Worm (Caenorhabditis elegans) whole organism, young adult: ENCODE measurements around the gene srx-67.

ENCODE experiments used
- D2030.7 ChIP-seq: fragments of 200-800 bp; sonication (Bioruptor generic); IDR thresholded peaks from 2 replicates; pipeline ENCODE4 v1.3.6; 2022; ENCODE audit warnings: missing genetic modification reagents, missing genetic modification characterization, missing compliant biosample characterization
- F39B2.1 ChIP-seq: fragments of 200-800 bp; sonication (Bioruptor generic); IDR thresholded peaks from 2 replicates; pipeline ENCODE4 v1.3.6; 2022; ENCODE audit warnings: missing genetic modification reagents, missing genetic modification characterization, missing compliant biosample characterization
- T07F8.4 ChIP-seq: sonication (generic microtip); optimal IDR thresholded peaks from 2 replicates; lab custom pipeline; 2016; ENCODE audit warnings: mild to moderate bottlenecking, missing genetic modification characterization, moderate library complexity, missing compliant biosample characterization
- Y53F4B.3 ChIP-seq: fragments of 200-800 bp; sonication (Bioruptor generic); IDR thresholded peaks from 2 replicates; pipeline ENCODE4 v1.3.6; 2022; ENCODE audit warnings: missing genetic modification reagents, missing genetic modification characterization, missing compliant biosample characterization
- Y53G8AR.9 ChIP-seq: fragments of 200-800 bp; sonication (Bioruptor generic); conservative IDR thresholded peaks from 2 replicates; pipeline ENCODE4 v1.3.6; 2022; ENCODE audit warnings: missing genetic modification reagents, missing genetic modification characterization, missing compliant biosample characterization
- Y67H2A.10 ChIP-seq: fragments of 200-800 bp; sonication (Bioruptor generic); conservative IDR thresholded peaks from 2 replicates; pipeline ENCODE4 v1.3.6; 2022; ENCODE audit warnings: missing genetic modification reagents, missing genetic modification characterization, missing compliant biosample characterization
- Y95B8A.8 ChIP-seq: fragments of 200-800 bp; sonication (Bioruptor generic); IDR thresholded peaks from 2 replicates; pipeline ENCODE4 v1.3.6; 2022; ENCODE audit warnings: missing genetic modification reagents, missing genetic modification characterization, missing compliant biosample characterization
- ZK185.1 ChIP-seq: sonication (generic microtip); optimal IDR thresholded peaks from 2 replicates; lab custom pipeline; 2016; ENCODE audit warnings: mild to moderate bottlenecking, missing genetic modification characterization, missing compliant biosample characterization; ENCODE audit not compliant: poor library complexity, severe bottlenecking
- attf-5 ChIP-seq: fragments of 200-800 bp; sonication (Bioruptor generic); optimal IDR thresholded peaks from 2 replicates; lab custom pipeline; 2018; ENCODE audit warnings: mild to moderate bottlenecking, missing genetic modification characterization, missing compliant biosample characterization
- attf-6 ChIP-seq: fragments of 200-800 bp; sonication (Bioruptor generic); IDR thresholded peaks from 2 replicates; pipeline ENCODE4 v1.3.6; 2022; ENCODE audit warnings: missing genetic modification reagents, missing genetic modification characterization, missing compliant biosample characterization
- ccch-3 ChIP-seq: fragments of 200-800 bp; sonication (Bioruptor generic); optimal IDR thresholded peaks from 2 replicates; lab custom pipeline; 2018; ENCODE audit warnings: mild to moderate bottlenecking, missing genetic modification characterization, missing compliant biosample characterization
- cebp-2 ChIP-seq: fragments of 200-800 bp; sonication (Bioruptor generic); IDR thresholded peaks from 2 replicates; pipeline ENCODE4 v1.3.6; 2022; ENCODE audit warnings: missing genetic modification characterization, missing compliant biosample characterization
- ceh-79 ChIP-seq: sonication (generic microtip); optimal IDR thresholded peaks from 2 replicates; lab custom pipeline; 2017; ENCODE audit warnings: mild to moderate bottlenecking, missing genetic modification characterization, missing compliant biosample characterization
- ceh-91 ChIP-seq: fragments of 200-800 bp; sonication (Bioruptor generic); IDR thresholded peaks from 2 replicates; pipeline ENCODE4 v1.3.6; 2022; ENCODE audit warnings: missing genetic modification reagents, missing genetic modification characterization, missing compliant biosample characterization
- die-1 ChIP-seq: sonication (generic microtip); optimal IDR thresholded peaks from 2 replicates; lab custom pipeline; 2016; ENCODE audit warnings: missing genotype, mild to moderate bottlenecking, missing genetic modification characterization, missing compliant biosample characterization
- dox-1 ChIP-seq: fragments of 200-800 bp; sonication (Bioruptor generic); IDR thresholded peaks from 2 replicates; pipeline ENCODE4 v1.3.6; 2022; ENCODE audit warnings: missing genetic modification reagents, missing genetic modification characterization, missing compliant biosample characterization
- dpl-1 ChIP-seq: fragments of 150-350 bp; optimal IDR thresholded peaks from 2 replicates; lab custom pipeline; 2014; ENCODE audit warnings: missing biosample characterization, missing genetic modification reagents, missing genetic modification characterization
- efl-1 ChIP-seq: fragments of 150-350 bp; optimal IDR thresholded peaks from 2 replicates; lab custom pipeline; 2014; ENCODE audit warnings: missing biosample characterization, missing genetic modification reagents, missing genetic modification characterization
- egrh-3 ChIP-seq: fragments of 200-800 bp; sonication (Bioruptor generic); IDR thresholded peaks from 2 replicates; pipeline ENCODE4 v1.3.6; 2022; ENCODE audit warnings: missing genetic modification reagents, missing genetic modification characterization, missing compliant biosample characterization
- ekl-4 ChIP-seq: fragments of 200-800 bp; sonication (Bioruptor generic); IDR thresholded peaks from 2 replicates; pipeline ENCODE4 v1.3.6; 2022; ENCODE audit warnings: missing genetic modification reagents, missing genetic modification characterization, missing compliant biosample characterization
- fkh-3 ChIP-seq: sonication (generic microtip); optimal IDR thresholded peaks from 2 replicates; lab custom pipeline; 2016; ENCODE audit warnings: mild to moderate bottlenecking, missing genetic modification characterization, missing compliant biosample characterization
- him-1 ChIP-seq: sonication (generic microtip); optimal IDR thresholded peaks from 2 replicates; lab custom pipeline; 2016; ENCODE audit warnings: missing genotype, missing genetic modification reagents, missing genetic modification characterization, missing compliant biosample characterization
- hmg-1.2 ChIP-seq: fragments of 200-800 bp; sonication (Bioruptor generic); IDR thresholded peaks from 2 replicates; pipeline ENCODE4 v1.3.6; 2022; ENCODE audit warnings: missing genetic modification reagents, missing genetic modification characterization, missing compliant biosample characterization
- let-607 ChIP-seq, 2 experiments: fragments of 200-800 bp in 1 of 2; sonication (Bioruptor generic) in 1 of 2; sonication (generic microtip) in 1 of 2; optimal IDR thresholded peaks; 2 replicates each; lab custom pipeline; 2016 to 2018; ENCODE audit warnings: mild to moderate bottlenecking in 2 of 2, missing compliant biosample characterization in 2 of 2, missing genetic modification characterization in 2 of 2, moderate library complexity in 2 of 2, missing genotype in 1 of 2
- lsl-1 ChIP-seq: fragments of 200-800 bp; sonication (Bioruptor generic); optimal IDR thresholded peaks from 2 replicates; lab custom pipeline; 2018; ENCODE audit warnings: mild to moderate bottlenecking, missing genetic modification characterization, moderate library complexity, missing compliant biosample characterization
- madf-10 ChIP-seq: sonication (generic microtip); optimal IDR thresholded peaks from 2 replicates; lab custom pipeline; 2016; ENCODE audit warnings: mild to moderate bottlenecking, missing genetic modification characterization, missing compliant biosample characterization
- madf-3 ChIP-seq: fragments of 200-800 bp; sonication (Bioruptor generic); IDR thresholded peaks from 2 replicates; pipeline ENCODE4 v1.3.6; 2022; ENCODE audit warnings: missing genetic modification reagents, missing genetic modification characterization, missing compliant biosample characterization
- madf-6 ChIP-seq: fragments of 200-800 bp; sonication (Bioruptor generic); IDR thresholded peaks from 2 replicates; pipeline ENCODE4 v1.3.6; 2022; ENCODE audit warnings: missing genetic modification reagents, missing genetic modification characterization, missing compliant biosample characterization
- madf-8 ChIP-seq: fragments of 200-800 bp; sonication (Bioruptor generic); conservative IDR thresholded peaks from 2 replicates; pipeline ENCODE4 v1.3.6; 2022; ENCODE audit warnings: missing genetic modification reagents, missing genetic modification characterization, missing compliant biosample characterization
- mel-28 ChIP-seq: sonication (generic microtip); optimal IDR thresholded peaks from 2 replicates; lab custom pipeline; 2016; ENCODE audit warnings: borderline replicate concordance, mild to moderate bottlenecking, missing genetic modification characterization, missing compliant biosample characterization
- mes-4 ChIP-seq: sonication (generic microtip); optimal IDR thresholded peaks from 2 replicates; lab custom pipeline; 2016; ENCODE audit warnings: missing genotype, missing genetic modification characterization, missing compliant biosample characterization
- nfya-2 ChIP-seq: fragments of 200-800 bp; sonication (Bioruptor generic); IDR thresholded peaks from 2 replicates; pipeline ENCODE4 v1.3.6; 2022; ENCODE audit warnings: missing genetic modification reagents, missing genetic modification characterization, missing compliant biosample characterization
- nhr-80 ChIP-seq: sonication (generic microtip); optimal IDR thresholded peaks from 2 replicates; lab custom pipeline; 2016; ENCODE audit warnings: missing genetic modification characterization, missing compliant biosample characterization
- rec-8 ChIP-seq, 2 experiments: sonication (generic microtip); optimal IDR thresholded peaks; 2 replicates each; lab custom pipeline; 2016; ENCODE audit warnings: mild to moderate bottlenecking in 2 of 2, missing genetic modification characterization in 2 of 2, missing genetic modification reagents in 2 of 2, missing genotype in 2 of 2, missing biosample characterization in 1 of 2, missing compliant biosample characterization in 1 of 2, moderate library complexity in 1 of 2
- repo-1 ChIP-seq: sonication (generic microtip); optimal IDR thresholded peaks from 2 replicates; lab custom pipeline; 2017; ENCODE audit warnings: mild to moderate bottlenecking, missing genetic modification characterization, missing compliant biosample characterization
- rpc-1 ChIP-seq, 2 experiments: fragments of 150-350 bp in 1 of 2; sonication (generic microtip) in 1 of 2; optimal IDR thresholded peaks; 2 replicates each; lab custom pipeline; 2014 to 2018; ENCODE audit warnings: missing biosample characterization in 1 of 2, missing genetic modification characterization in 1 of 2, missing genetic modification reagents in 1 of 2, missing genotype in 1 of 2
- snpc-3.4 ChIP-seq: sonication (generic microtip); optimal IDR thresholded peaks from 2 replicates; lab custom pipeline; 2017; ENCODE audit warnings: missing genetic modification characterization, mild to moderate bottlenecking, missing compliant biosample characterization, antibody characterized with exemption, moderate library complexity, missing genotype, missing genetic modification reagents
- snpc-4 ChIP-seq, 5 experiments: fragments of 150-350 bp in 1 of 5; sonication (generic microtip) in 4 of 5; optimal IDR thresholded peaks; 2 replicates each; lab custom pipeline; 2014 to 2018; ENCODE audit warnings: missing genetic modification characterization in 5 of 5, missing biosample characterization in 3 of 5, antibody characterized with exemption in 2 of 5, mild to moderate bottlenecking in 2 of 5, missing compliant biosample characterization in 2 of 5, missing genotype in 2 of 5, moderate library complexity in 2 of 5, missing genetic modification reagents in 1 of 5
- somi-1 ChIP-seq: fragments of 200-800 bp; sonication (Bioruptor generic); optimal IDR thresholded peaks from 2 replicates; lab custom pipeline; 2018; ENCODE audit warnings: mild to moderate bottlenecking, missing genetic modification characterization, missing compliant biosample characterization
- xnd-1 ChIP-seq: sonication (generic microtip); optimal IDR thresholded peaks from 2 replicates; lab custom pipeline; 2016; ENCODE audit warnings: missing genotype, missing genetic modification reagents, missing genetic modification characterization, missing compliant biosample characterization
- ztf-6 ChIP-seq: fragments of 200-800 bp; sonication (Bioruptor generic); IDR thresholded peaks from 2 replicates; pipeline ENCODE4 v1.3.6; 2022; ENCODE audit warnings: missing genetic modification reagents, missing genetic modification characterization, missing compliant biosample characterization

The srx-67 gene

DNA sequence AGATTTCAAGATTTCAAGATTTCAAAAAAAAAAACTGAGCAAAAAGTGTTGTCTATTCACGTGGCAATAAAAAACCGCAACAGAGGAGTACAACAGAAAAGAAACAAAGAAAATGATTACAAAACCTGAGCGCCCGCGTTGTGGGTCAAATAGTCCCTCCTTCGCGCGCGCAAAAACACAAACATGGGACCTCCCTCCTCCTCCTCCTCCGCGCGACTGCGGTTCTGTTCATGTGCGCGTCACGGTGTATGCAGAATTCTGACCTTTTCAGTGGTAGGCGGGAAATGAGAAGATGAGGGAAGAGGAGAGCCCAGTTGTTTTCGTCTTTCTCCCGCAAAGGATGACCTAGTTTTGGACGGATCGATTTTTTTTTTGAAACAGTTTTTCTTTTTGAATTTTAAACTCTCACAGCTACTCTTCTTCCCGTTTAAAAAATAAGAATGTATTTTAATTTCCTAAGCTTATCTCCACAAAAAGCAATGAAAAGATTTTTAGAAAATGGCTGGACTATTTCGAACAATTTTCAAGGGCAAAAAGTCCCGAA lies 24.1 kb upstream of the srx-67 start, which contains the start of gene C17E7.4:
Gene C17E7.4, plus strand, starts transcription at position 494 of the 544 bp plus-strand sequence.
- no peak for TF ChIP-seq rec-8 (tag; optimal IDR thresholded peaks at IDR 0.05; lab: Kevin White, UChicago)
- peak; percentile 62; the same call in 1 of the 2 replicates for TF ChIP-seq dox-1
- TF ChIP-seq madf-6 (GFP tag; lab: Robert Waterston, UW) = peak; percentile 88
- peak; percentile 44; the same call in 1 of the 2 replicates for TF ChIP-seq ceh-91
- TF ChIP-seq dpl-1 (GFP tag; lab: Kevin White, UChicago) = peak; percentile 69
- no peak for TF ChIP-seq ccch-3
- peak; percentile 9 for TF ChIP-seq lsl-1 (GFP tag; lab: Kevin White, UChicago)
- peak; percentile 48 for TF ChIP-seq xnd-1 (tag; lab: Kevin White, UChicago)
- TF ChIP-seq madf-8 = peak; percentile 72
- TF ChIP-seq efl-1 = peak; percentile 89
- TF ChIP-seq D2030.7 (GFP tag; lab: Robert Waterston, UW) = peak; percentile 47; the same call in 1 of the 2 replicates
- peak; percentile 16 for TF ChIP-seq snpc-3.4 (tag; lab: Kevin White, UChicago)
- TF ChIP-seq hmg-1.2 = peak; percentile 54; the same call in 1 of the 2 replicates
- TF ChIP-seq Y95B8A.8 (GFP tag; lab: Robert Waterston, UW) = no peak
- TF ChIP-seq egrh-3 (GFP tag; lab: Robert Waterston, UW) = peak; percentile 70
- TF ChIP-seq Y53F4B.3 (GFP tag; lab: Robert Waterston, UW) = no peak

DNA sequence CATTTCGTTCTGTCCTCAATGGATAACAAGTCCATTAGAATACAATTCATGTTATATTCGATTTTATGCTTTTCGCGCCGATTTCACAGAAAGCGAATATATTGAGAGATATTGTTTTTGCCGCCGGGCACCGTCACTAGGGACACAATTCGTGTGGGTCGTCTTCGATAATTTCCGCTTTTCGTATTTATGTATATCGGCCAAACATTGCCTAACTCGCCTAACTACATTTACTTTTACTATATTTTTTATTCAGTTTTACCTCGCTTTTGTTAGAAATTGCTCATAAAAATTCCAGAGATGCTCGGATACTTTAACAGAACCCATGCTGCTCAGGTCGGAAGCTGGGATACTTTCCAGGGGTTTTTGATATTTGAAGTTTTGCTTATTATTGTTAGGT lies 21.9 kb upstream of the srx-67 start, which contains the start of gene sre-9:
Gene sre-9, plus strand, starts transcription at position 301 of the 400 bp plus-strand sequence.
- no peak for TF ChIP-seq repo-1
- no peak for TF ChIP-seq Y53G8AR.9 (GFP tag; lab: Robert Waterston, UW)
- no peak for TF ChIP-seq madf-10 (tag; lab: Kevin White, UChicago)
- TF ChIP-seq rpc-1 (optimal IDR thresholded peaks at IDR 0.05; lab: Kevin White, UChicago) = no peak
- no peak for TF ChIP-seq rpc-1 (tag; optimal IDR thresholded peaks at IDR 0.05; lab: Kevin White, UChicago)
- no peak for TF ChIP-seq mes-4 (tag; lab: Kevin White, UChicago)
- TF ChIP-seq madf-3 (GFP tag; lab: Robert Waterston, UW) = no peak
- no peak for TF ChIP-seq somi-1
- TF ChIP-seq ztf-6 (GFP tag; lab: Robert Waterston, UW) = no peak
- TF ChIP-seq attf-5 (GFP tag; lab: Kevin White, UChicago) = no peak
- no peak for TF ChIP-seq cebp-2 (GFP tag; lab: Robert Waterston, UW)
- TF ChIP-seq rec-8 (tag; optimal IDR thresholded peaks at IDR 0.05; lab: Kevin White, UChicago) = no peak

DNA sequence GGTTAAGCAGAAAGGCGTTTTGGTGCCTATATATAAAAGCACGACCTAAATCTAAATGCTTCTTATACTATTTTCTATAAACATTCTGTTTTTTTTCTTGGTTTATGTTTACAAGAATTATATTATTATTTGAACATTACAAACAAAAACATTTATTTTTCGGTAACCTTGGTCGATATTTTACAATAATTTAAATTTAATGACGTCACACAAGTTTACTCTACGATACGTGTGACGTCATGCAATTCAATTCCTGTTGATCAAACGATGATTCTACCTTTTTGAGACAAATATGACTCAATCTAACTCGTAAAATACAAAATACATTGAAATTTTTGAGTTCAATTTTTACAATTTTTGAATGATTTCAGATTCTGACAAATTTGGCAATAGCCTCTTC lies 20.6 kb upstream of the srx-67 start:
- no peak for TF ChIP-seq nfya-2 (GFP tag; lab: Robert Waterston, UW)
- TF ChIP-seq nhr-80 (tag; lab: Kevin White, UChicago) = no peak
- no peak for TF ChIP-seq dpl-1 (GFP tag; lab: Kevin White, UChicago)
- TF ChIP-seq ZK185.1 (tag; lab: Kevin White, UChicago) = no peak
- TF ChIP-seq snpc-4 (GFP tag; optimal IDR thresholded peaks at IDR 0.05; lab: Kevin White, UChicago) = no peak
- no peak for TF ChIP-seq snpc-4 (tag; optimal IDR thresholded peaks at IDR 0.05; lab: Kevin White, UChicago)
- no peak for TF ChIP-seq Y95B8A.8 (GFP tag; lab: Robert Waterston, UW)
- no peak for TF ChIP-seq him-1 (tag; lab: Kevin White, UChicago)
- TF ChIP-seq fkh-3 (tag; lab: Kevin White, UChicago) = no peak
- no peak for TF ChIP-seq ceh-79 (tag; lab: Kevin White, UChicago)
- no peak for TF ChIP-seq efl-1
- no peak for TF ChIP-seq ekl-4 (GFP tag; lab: Robert Waterston, UW)
- TF ChIP-seq hmg-1.2 = no peak
- TF ChIP-seq attf-6 = no peak
- no peak for TF ChIP-seq F39B2.1 (GFP tag; lab: Robert Waterston, UW)
- no peak for TF ChIP-seq Y67H2A.10 (GFP tag; lab: Robert Waterston, UW)
- no peak for TF ChIP-seq mel-28 (tag; lab: Kevin White, UChicago)
- no peak for TF ChIP-seq die-1 (tag; lab: Kevin White, UChicago)
- no peak for TF ChIP-seq T07F8.4
- no peak for TF ChIP-seq let-607 (tag; optimal IDR thresholded peaks at IDR 0.05; lab: Kevin White, UChicago)
- TF ChIP-seq, all 124 proteins: peak for 0
